Fruit fly (Drosophila melanogaster) whole organism, embryonic: Measurements from ENCODE around the gene CG13088.
A peak's percentile ranks its signal among the peaks of the same experiment; 100 is the strongest.

Experiments used
- BtbVII ChIP-seq: fragments of 200-800 bp; sonication (Bioruptor generic); optimal IDR thresholded peaks from 3 replicates; lab custom pipeline; 2017; ENCODE audit warnings: missing biosample characterization, mild to moderate bottlenecking, missing genetic modification characterization
- CG10565 ChIP-seq: fragments of 200-800 bp; sonication (Bioruptor generic); optimal IDR thresholded peaks from 3 replicates; lab custom pipeline; 2016; ENCODE audit warnings: missing biosample characterization, mild to moderate bottlenecking, missing genetic modification characterization
- CG11695 ChIP-seq: fragments of 200-800 bp; sonication (Bioruptor generic); IDR thresholded peaks from 3 replicates; pipeline ENCODE4 v1.3.6; 2022; ENCODE audit warnings: missing biosample characterization, missing genetic modification characterization
- CG12155 ChIP-seq: fragments of 200-800 bp; sonication (Bioruptor generic); optimal IDR thresholded peaks from 3 replicates; lab custom pipeline; 2016; ENCODE audit warnings: missing biosample characterization, missing genetic modification characterization
- CG13424 ChIP-seq: fragments of 200-800 bp; sonication (Bioruptor generic); optimal IDR thresholded peaks from 2 replicates; lab custom pipeline; 2019; ENCODE audit warnings: missing biosample characterization, mild to moderate bottlenecking, missing genetic modification characterization, moderate library complexity
- CG14050 ChIP-seq: fragments of 200-800 bp; sonication (Bioruptor generic); IDR thresholded peaks from 3 replicates; pipeline ENCODE4 v1.3.6; 2022; ENCODE audit warnings: missing biosample characterization, missing genetic modification characterization
- CG14441 ChIP-seq: fragments of 200-800 bp; sonication (Bioruptor generic); IDR thresholded peaks from 2 replicates; pipeline ENCODE4 v1.3.6; 2022; ENCODE audit warnings: missing biosample characterization, missing genetic modification characterization
- CG15011 ChIP-seq: fragments of 200-800 bp; sonication (Bioruptor generic); optimal IDR thresholded peaks from 3 replicates; lab custom pipeline; 2018; ENCODE audit warnings: missing biosample characterization, mild to moderate bottlenecking, missing genetic modification characterization
- CG15696 ChIP-seq: fragments of 200-800 bp; sonication (Bioruptor generic); optimal IDR thresholded peaks from 2 replicates; lab custom pipeline; 2019; ENCODE audit warnings: missing biosample characterization, mild to moderate bottlenecking, missing genetic modification characterization, moderate library complexity
- CG1603 ChIP-seq: fragments of 200-800 bp; sonication (Bioruptor generic); optimal IDR thresholded peaks from 2 replicates; lab custom pipeline; 2019; ENCODE audit warnings: missing biosample characterization, mild to moderate bottlenecking, missing genetic modification characterization, moderate library complexity
- CG16813 ChIP-seq: fragments of 200-800 bp; sonication (Bioruptor generic); IDR thresholded peaks from 3 replicates; pipeline ENCODE4 v1.3.6; 2022; ENCODE audit warnings: missing biosample characterization, missing genetic modification characterization; ENCODE audit not compliant: partially characterized antibody
- CG17328 ChIP-seq: fragments of 200-800 bp; sonication (Bioruptor generic); IDR thresholded peaks from 2 replicates; pipeline ENCODE4 v1.3.6; 2022; ENCODE audit warnings: missing biosample characterization, missing genetic modification characterization
- CG17568 ChIP-seq: fragments of 200-800 bp; sonication (Bioruptor generic); optimal IDR thresholded peaks from 2 replicates; lab custom pipeline; 2018; ENCODE audit warnings: missing biosample characterization, mild to moderate bottlenecking, missing genetic modification characterization, moderate library complexity
- CG17912 ChIP-seq: fragments of 200-800 bp; sonication (Bioruptor generic); optimal IDR thresholded peaks from 2 replicates; lab custom pipeline; 2018; ENCODE audit warnings: missing biosample characterization, mild to moderate bottlenecking, missing genetic modification characterization
- CG2199 ChIP-seq: fragments of 200-800 bp; sonication (Bioruptor generic); IDR thresholded peaks from 3 replicates; pipeline ENCODE4 v1.3.6; 2022; ENCODE audit warnings: missing biosample characterization, missing genetic modification characterization
- CG33213 ChIP-seq: fragments of 200-800 bp; sonication (Bioruptor generic); optimal IDR thresholded peaks from 3 replicates; lab custom pipeline; 2016; ENCODE audit warnings: missing biosample characterization, missing genetic modification characterization
- CG34422 ChIP-seq: fragments of 200-800 bp; sonication (Bioruptor generic); IDR thresholded peaks from 3 replicates; pipeline ENCODE4 v1.3.6; 2022; ENCODE audit warnings: missing biosample characterization, missing genetic modification characterization
- CG3847 ChIP-seq: fragments of 200-800 bp; sonication (Bioruptor generic); IDR thresholded peaks from 2 replicates; pipeline ENCODE4 v1.3.6; 2022; ENCODE audit warnings: missing biosample characterization, missing genetic modification characterization
- CG4730 ChIP-seq: fragments of 200-800 bp; sonication (Bioruptor generic); IDR thresholded peaks from 2 replicates; pipeline ENCODE4 v1.3.6; 2022; ENCODE audit warnings: missing biosample characterization, missing genetic modification characterization
- CG6791 ChIP-seq: fragments of 200-800 bp; sonication (Bioruptor generic); IDR thresholded peaks from 3 replicates; pipeline ENCODE4 v1.3.6; 2022; ENCODE audit warnings: missing biosample characterization, missing genetic modification characterization; ENCODE audit not compliant: partially characterized antibody
- CG7372 ChIP-seq: fragments of 200-800 bp; sonication (Bioruptor generic); IDR thresholded peaks from 2 replicates; pipeline ENCODE4 v1.3.6; 2022; ENCODE audit warnings: missing biosample characterization, missing genetic modification characterization
- CG7987 ChIP-seq: fragments of 200-800 bp; sonication (Bioruptor generic); optimal IDR thresholded peaks from 2 replicates; lab custom pipeline; 2018; ENCODE audit warnings: missing biosample characterization, mild to moderate bottlenecking, missing genetic modification characterization, moderate library complexity
- CTCF ChIP-seq: fragments of 200-800 bp; sonication (Bioruptor generic); optimal IDR thresholded peaks from 2 replicates; lab custom pipeline; 2017; ENCODE audit warnings: missing biosample characterization, mild to moderate bottlenecking, missing genetic modification characterization, moderate library complexity
- CkIIα-i1 ChIP-seq: fragments of 200-800 bp; sonication (Bioruptor generic); IDR thresholded peaks from 2 replicates; pipeline ENCODE4 v1.3.6; 2022; ENCODE audit warnings: missing biosample characterization, missing genetic modification characterization
- Fer1 ChIP-seq: fragments of 200-800 bp; sonication (Bioruptor generic); optimal IDR thresholded peaks from 2 replicates; lab custom pipeline; 2017; ENCODE audit warnings: missing biosample characterization, mild to moderate bottlenecking, missing genetic modification characterization
- GATAe ChIP-seq: fragments of 200-800 bp; sonication (Bioruptor generic); conservative IDR thresholded peaks from 2 replicates; pipeline ENCODE4 v1.3.6; 2022; ENCODE audit warnings: missing biosample characterization, missing genetic modification characterization
- Hsf ChIP-seq: fragments of 200-800 bp; sonication (Bioruptor generic); optimal IDR thresholded peaks from 3 replicates; lab custom pipeline; 2016; ENCODE audit warnings: missing biosample characterization, missing genetic modification characterization
- Jarid2 ChIP-seq: fragments of 200-800 bp; sonication (Bioruptor generic); optimal IDR thresholded peaks from 3 replicates; lab custom pipeline; 2017; ENCODE audit warnings: mild to moderate bottlenecking, missing biosample characterization, missing genetic modification reagents, missing genetic modification characterization
- MESR4 ChIP-seq: fragments of 200-800 bp; sonication (Bioruptor generic); optimal IDR thresholded peaks from 2 replicates; lab custom pipeline; 2018; ENCODE audit warnings: missing biosample characterization, mild to moderate bottlenecking, missing genetic modification characterization, moderate library complexity
- Optix ChIP-seq: fragments of 200-800 bp; sonication (Bioruptor generic); IDR thresholded peaks from 3 replicates; pipeline ENCODE4 v1.3.6; 2022; ENCODE audit warnings: missing biosample characterization, missing genetic modification characterization
- Poxn ChIP-seq: fragments of 200-800 bp; sonication (Bioruptor generic); IDR thresholded peaks from 2 replicates; pipeline ENCODE4 v1.3.6; 2022; ENCODE audit warnings: missing biosample characterization, missing genetic modification characterization
- Sry-δ ChIP-seq: fragments of 200-800 bp; sonication (Bioruptor generic); optimal IDR thresholded peaks from 2 replicates; lab custom pipeline; 2016; ENCODE audit warnings: missing biosample characterization, missing genetic modification characterization
- bbx ChIP-seq: fragments of 200-800 bp; sonication (Bioruptor generic); IDR thresholded peaks from 2 replicates; pipeline ENCODE4 v1.3.6; 2022; ENCODE audit warnings: missing biosample characterization, missing genetic modification characterization; ENCODE audit not compliant: partially characterized antibody
- btn ChIP-seq: fragments of 200-800 bp; sonication (Bioruptor generic); optimal IDR thresholded peaks from 2 replicates; lab custom pipeline; 2016; ENCODE audit warnings: missing biosample characterization, missing genetic modification characterization
- cas ChIP-seq: fragments of 200-800 bp; sonication (Bioruptor generic); IDR thresholded peaks from 2 replicates; pipeline ENCODE4 v1.3.6; 2022; ENCODE audit warnings: missing biosample characterization, missing genetic modification characterization
- chn ChIP-seq: fragments of 200-800 bp; sonication (Bioruptor generic); optimal IDR thresholded peaks from 2 replicates; lab custom pipeline; 2016; ENCODE audit warnings: missing biosample characterization, missing genetic modification characterization
- corto ChIP-seq: fragments of 200-800 bp; sonication (Bioruptor generic); optimal IDR thresholded peaks from 2 replicates; lab custom pipeline; 2016; ENCODE audit warnings: missing biosample characterization, mild to moderate bottlenecking, missing genetic modification characterization, moderate library complexity
- disco-r ChIP-seq: fragments of 200-800 bp; sonication (Bioruptor generic); optimal IDR thresholded peaks from 2 replicates; lab custom pipeline; 2016; ENCODE audit warnings: missing biosample characterization, missing genetic modification characterization
- esg ChIP-seq: fragments of 200-800 bp; sonication (Bioruptor generic); conservative IDR thresholded peaks from 2 replicates; pipeline ENCODE4 v1.3.6; 2022; ENCODE audit warnings: missing biosample characterization, missing genetic modification characterization
- eve ChIP-seq, 2 experiments: fragments of >200 bp; optimal IDR thresholded peaks; 2 replicates each; lab custom pipeline; 2017; ENCODE audit warnings: missing biosample characterization in 2 of 2, missing genetic modification characterization in 2 of 2
- gcm2 ChIP-seq: fragments of 200-800 bp; sonication (Bioruptor generic); optimal IDR thresholded peaks from 2 replicates; lab custom pipeline; 2016; ENCODE audit warnings: missing biosample characterization, missing genetic modification characterization
- gem ChIP-seq: fragments of 200-800 bp; sonication (Bioruptor generic); optimal IDR thresholded peaks from 2 replicates; lab custom pipeline; 2019; ENCODE audit warnings: missing biosample characterization, mild to moderate bottlenecking, missing genetic modification characterization, moderate library complexity
- h ChIP-seq: fragments of >200 bp; optimal IDR thresholded peaks from 2 replicates; lab custom pipeline; 2017
- hbn ChIP-seq: fragments of 200-800 bp; sonication (Bioruptor generic); IDR thresholded peaks from 2 replicates; pipeline ENCODE4 v1.3.6; 2022; ENCODE audit warnings: missing biosample characterization, missing genetic modification characterization; ENCODE audit not compliant: partially characterized antibody
- ind ChIP-seq: fragments of 200-800 bp; sonication (Bioruptor generic); optimal IDR thresholded peaks from 3 replicates; lab custom pipeline; 2016; ENCODE audit warnings: missing biosample characterization, missing genetic modification characterization
- jing ChIP-seq: fragments of 200-800 bp; sonication (Bioruptor generic); optimal IDR thresholded peaks from 2 replicates; lab custom pipeline; 2018; ENCODE audit warnings: missing biosample characterization, mild to moderate bottlenecking, missing genetic modification characterization
- mirr ChIP-seq: fragments of 200-800 bp; sonication (Bioruptor generic); optimal IDR thresholded peaks from 3 replicates; lab custom pipeline; 2018; ENCODE audit warnings: missing biosample characterization, mild to moderate bottlenecking, missing genetic modification characterization
- pzg ChIP-seq: fragments of 200-800 bp; sonication (Bioruptor generic); optimal IDR thresholded peaks from 3 replicates; lab custom pipeline; 2018; ENCODE audit warnings: missing biosample characterization, mild to moderate bottlenecking, missing genetic modification characterization, moderate library complexity
- slou ChIP-seq: fragments of 200-800 bp; sonication (Bioruptor generic); optimal IDR thresholded peaks from 3 replicates; lab custom pipeline; 2016; ENCODE audit warnings: missing biosample characterization, missing genetic modification characterization
- slp2 ChIP-seq: fragments of 200-800 bp; sonication (Bioruptor generic); optimal IDR thresholded peaks from 2 replicates; lab custom pipeline; 2016; ENCODE audit warnings: missing biosample characterization, missing genetic modification characterization
- unpg ChIP-seq: fragments of 200-800 bp; sonication (Bioruptor generic); optimal IDR thresholded peaks from 3 replicates; lab custom pipeline; 2018; ENCODE audit warnings: missing biosample characterization, mild to moderate bottlenecking, missing genetic modification characterization, moderate library complexity

Gene CG13088

DNA sequence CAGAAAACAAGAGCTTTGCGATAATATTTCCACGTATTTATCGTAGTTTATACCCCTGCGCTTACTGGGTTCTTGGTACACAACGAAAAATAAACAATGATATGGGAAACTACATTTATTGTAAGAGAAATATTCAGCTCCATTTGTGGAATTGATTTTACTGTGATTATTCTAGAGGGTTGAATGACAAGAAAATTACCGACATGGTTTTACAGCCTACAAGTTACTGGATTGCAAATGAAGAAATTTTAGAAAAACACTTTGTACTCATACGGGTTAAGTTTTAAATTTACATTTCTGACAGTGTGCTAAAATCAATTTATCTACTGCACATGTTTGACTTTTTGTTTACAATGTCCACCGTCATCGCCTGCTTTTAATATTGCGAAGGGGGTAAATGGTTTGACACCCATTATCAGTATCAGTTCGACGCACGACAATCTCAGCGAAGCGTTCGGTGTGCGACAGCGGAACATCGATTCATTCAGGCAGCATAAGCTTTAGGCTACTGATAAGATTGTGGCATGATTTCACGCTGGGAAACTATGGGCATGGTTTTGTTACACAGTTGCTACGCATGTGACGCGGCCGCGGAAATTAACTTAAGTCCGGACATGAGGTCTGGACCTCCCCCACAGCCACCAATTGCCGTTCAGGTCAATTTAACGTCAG, 26.9 kb upstream of the CG13088 start (continued):
- TF ChIP-seq Fer1 (GFP tag; lab: Kevin White, UChicago): peak; percentile 23
- TF ChIP-seq corto (GFP tag; lab: Kevin White, UChicago): no peak
- TF ChIP-seq CG13424 (tag; lab: Kevin White, UChicago): peak; percentile 21
- TF ChIP-seq gem: peak; percentile 64
- no peak for TF ChIP-seq cas (GFP tag; lab: Robert Waterston, UW)
- TF ChIP-seq CG12155 (GFP tag; lab: Kevin White, UChicago): peak; percentile 6
- no peak for TF ChIP-seq CTCF (GFP tag; lab: Kevin White, UChicago)
- no peak for TF ChIP-seq CG16813 (GFP tag; lab: Robert Waterston, UW)
- no peak for TF ChIP-seq chn
- peak; percentile 19 for TF ChIP-seq CG15011 (GFP tag; lab: Kevin White, UChicago)
- no peak for TF ChIP-seq CG1603 (tag; lab: Kevin White, UChicago)
- no peak for TF ChIP-seq Poxn (GFP tag; lab: Robert Waterston, UW)
- peak; percentile 11 for TF ChIP-seq Hsf
- TF ChIP-seq bbx: no peak
- peak; percentile 61 for TF ChIP-seq GATAe (GFP tag; lab: Robert Waterston, UW)
- TF ChIP-seq CG2199 (GFP tag; lab: Robert Waterston, UW): 0 out of 3 replicates have a peak, but pooled peaks have one; percentile 49
- TF ChIP-seq mirr (GFP tag; lab: Kevin White, UChicago): peak; percentile 88
- TF ChIP-seq MESR4 (GFP tag; lab: Kevin White, UChicago): no peak
- no peak for TF ChIP-seq btn (GFP tag; lab: Kevin White, UChicago)
- peak; percentile 18 for TF ChIP-seq slp2 (GFP tag; lab: Kevin White, UChicago)
- TF ChIP-seq CG17328 (GFP tag; lab: Robert Waterston, UW): 0 out of 2 replicates have a peak, but pooled peaks have one; percentile 17
- TF ChIP-seq CG14441 (GFP tag; lab: Robert Waterston, UW): no peak
- TF ChIP-seq CG34422 (GFP tag; lab: Robert Waterston, UW): no peak
- no peak for TF ChIP-seq h (lab: Kevin White, UChicago)
- no peak for TF ChIP-seq CG11695 (GFP tag; lab: Robert Waterston, UW)
- no peak for TF ChIP-seq gcm2
- TF ChIP-seq CG3847 (GFP tag; lab: Robert Waterston, UW): no peak
- TF ChIP-seq disco-r: no peak
- TF ChIP-seq CG17568 (GFP tag; lab: Kevin White, UChicago): no peak
- peak; percentile 24 for TF ChIP-seq Jarid2 (GFP tag; lab: Kevin White, UChicago)
- no peak for TF ChIP-seq CkIIα-i1 (GFP tag; lab: Robert Waterston, UW)
- TF ChIP-seq CG14050: no peak
- peak in 1 of 2 experiments; percentile 51 for TF ChIP-seq eve (GFP tag; optimal IDR thresholded peaks at IDR 0.05; lab: Kevin White, UChicago)
- peak; percentile 39 for TF ChIP-seq unpg (GFP tag; lab: Kevin White, UChicago)
- no peak for TF ChIP-seq pzg (GFP tag; lab: Kevin White, UChicago)
- TF ChIP-seq slou (GFP tag; lab: Kevin White, UChicago): no peak
- TF ChIP-seq CG33213 (GFP tag; lab: Kevin White, UChicago): no peak
- TF ChIP-seq CG17912: no peak
- TF ChIP-seq esg (GFP tag; lab: Robert Waterston, UW): no peak
- no peak for TF ChIP-seq CG10565 (GFP tag; lab: Kevin White, UChicago)
- TF ChIP-seq CG4730 (GFP tag; lab: Robert Waterston, UW): no peak
- TF ChIP-seq CG6791 (GFP tag; lab: Robert Waterston, UW): no peak
- peak; percentile 17 for TF ChIP-seq ind (GFP tag; lab: Kevin White, UChicago)
- peak; percentile 0 for TF ChIP-seq CG15696 (tag; lab: Kevin White, UChicago)
- no peak for TF ChIP-seq CG7372 (GFP tag; lab: Robert Waterston, UW)
- peak; percentile 9 for TF ChIP-seq jing (GFP tag; lab: Kevin White, UChicago)
- TF ChIP-seq Sry-δ (GFP tag; lab: Kevin White, UChicago): peak; percentile 18
- TF ChIP-seq Optix (GFP tag; lab: Robert Waterston, UW): no peak
- no peak for TF ChIP-seq CG7987
- TF ChIP-seq BtbVII (GFP tag; lab: Kevin White, UChicago): peak; percentile 21
- no peak for TF ChIP-seq hbn
